Worm (Caenorhabditis elegans) whole organism, late embryonic: Measurements from ENCODE around the gene Y19D2B.1.

Experiments
- nfya-1 ChIP-seq: sonication (generic microtip); optimal IDR thresholded peaks from 2 replicates; lab custom pipeline; 2017; ENCODE audit warnings: missing genetic modification characterization, mild to moderate bottlenecking, missing compliant biosample characterization, antibody characterized with exemption, moderate library complexity
- unc-55 ChIP-seq: sonication (generic microtip); optimal IDR thresholded peaks from 2 replicates; lab custom pipeline; 2017; ENCODE audit warnings: missing biosample characterization, missing genetic modification reagents, missing genetic modification characterization

- TF ChIP-seq nfya-1, result no peak
- TF ChIP-seq unc-55 (GFP tag; lab: Kevin White, UChicago), result no peak
These were observed 3.2 kb upstream of the Y19D2B.1 start, which contains the start of gene metr-1 for ce11 chrII:10925804-10926570.
